Worm (Caenorhabditis elegans) whole organism, early embryonic: ENCODE results near the gene exos-9.

Source experiments
- B0310.2 ChIP-seq: sonication (generic microtip); optimal IDR thresholded peaks from 2 replicates; lab custom pipeline; 2016; ENCODE audit warnings: mild to moderate bottlenecking, missing genetic modification characterization, missing compliant biosample characterization
- F13C5.2 ChIP-seq: sonication (generic microtip); optimal IDR thresholded peaks from 2 replicates; lab custom pipeline; 2017; ENCODE audit warnings: mild to moderate bottlenecking, missing genetic modification characterization, inconsistent platforms, missing compliant biosample characterization
- aly-1 ChIP-seq: sonication (generic microtip); optimal IDR thresholded peaks from 2 replicates; lab custom pipeline; 2016; ENCODE audit warnings: missing genetic modification characterization, missing compliant biosample characterization
- ama-1 ChIP-seq: fragments of 150-350 bp; optimal IDR thresholded peaks from 2 replicates; lab custom pipeline; 2014
- ceh-13 ChIP-seq: fragments of 200-800 bp; sonication (Bioruptor generic); optimal IDR thresholded peaks from 2 replicates; lab custom pipeline; 2018; ENCODE audit warnings: mild to moderate bottlenecking, missing genetic modification characterization, missing compliant biosample characterization
- ceh-36 ChIP-seq: sonication (generic microtip); optimal IDR thresholded peaks from 2 replicates; lab custom pipeline; 2016; ENCODE audit warnings: missing genetic modification characterization, inconsistent platforms, missing compliant biosample characterization
- ets-7 ChIP-seq: sonication (generic microtip); optimal IDR thresholded peaks from 2 replicates; lab custom pipeline; 2016; ENCODE audit warnings: missing genotype, missing genetic modification characterization, missing compliant biosample characterization
- flt-1 ChIP-seq: fragments of 200-800 bp; sonication (Bioruptor generic); IDR thresholded peaks from 2 replicates; pipeline ENCODE4 v1.3.6; 2022; ENCODE audit warnings: missing genetic modification characterization, missing compliant biosample characterization
- hmbx-1 ChIP-seq: sonication (generic microtip); optimal IDR thresholded peaks from 2 replicates; lab custom pipeline; 2016; ENCODE audit warnings: mild to moderate bottlenecking, missing genetic modification characterization, missing compliant biosample characterization
- hmg-4 ChIP-seq: fragments of 200-800 bp; sonication (Bioruptor generic); optimal IDR thresholded peaks from 2 replicates; lab custom pipeline; 2018; ENCODE audit warnings: mild to moderate bottlenecking, missing genetic modification characterization, missing compliant biosample characterization
- hnd-1 ChIP-seq: sonication (generic microtip); optimal IDR thresholded peaks from 2 replicates; lab custom pipeline; 2016; ENCODE audit warnings: missing genetic modification characterization, missing compliant biosample characterization
- pes-1 ChIP-seq: fragments of 200-800 bp; sonication (Bioruptor generic); IDR thresholded peaks from 2 replicates; pipeline ENCODE4 v1.3.6; 2022; ENCODE audit warnings: missing genetic modification reagents, missing genetic modification characterization, missing compliant biosample characterization
- scrt-1 ChIP-seq: fragments of 200-800 bp; sonication (Bioruptor generic); IDR thresholded peaks from 2 replicates; pipeline ENCODE4 v1.3.6; 2022; ENCODE audit warnings: missing genetic modification characterization, missing compliant biosample characterization
- sea-1 ChIP-seq: fragments of 200-800 bp; sonication (Bioruptor generic); conservative IDR thresholded peaks from 2 replicates; pipeline ENCODE4 v1.3.6; 2022; ENCODE audit warnings: missing genetic modification characterization, missing compliant biosample characterization
- tbx-11 ChIP-seq: fragments of 200-800 bp; sonication (Bioruptor generic); IDR thresholded peaks from 2 replicates; pipeline ENCODE4 v1.3.6; 2022; ENCODE audit warnings: missing genetic modification characterization, missing compliant biosample characterization
- tbx-37 ChIP-seq: fragments of 200-800 bp; sonication (Bioruptor generic); conservative IDR thresholded peaks from 2 replicates; pipeline ENCODE4 v1.3.6; 2022; ENCODE audit warnings: missing genetic modification reagents, missing genetic modification characterization, missing compliant biosample characterization
- tra-4 ChIP-seq: sonication (generic microtip); optimal IDR thresholded peaks from 2 replicates; lab custom pipeline; 2017; ENCODE audit warnings: missing genetic modification characterization, missing compliant biosample characterization

exos-9 gene

DNA sequence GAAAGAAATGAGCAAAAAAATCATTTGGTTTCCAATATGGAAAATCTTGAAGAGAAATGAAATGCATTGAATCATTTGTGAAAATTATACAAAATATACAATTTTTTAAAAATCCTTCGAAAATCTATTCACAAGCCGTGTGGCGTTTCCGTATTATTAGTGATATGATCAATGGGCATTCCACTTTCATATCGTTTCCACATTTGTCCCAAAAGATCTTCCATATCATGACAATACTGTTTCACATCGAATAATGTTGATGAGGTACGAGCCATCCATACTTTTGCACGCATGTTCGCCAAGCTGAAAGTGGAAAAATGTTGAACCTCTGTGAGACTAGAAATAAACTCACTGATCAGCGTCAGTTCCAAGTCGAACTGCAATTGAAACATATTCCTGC lies 51.5 kb downstream of the exos-9 start:
- no peak for TF ChIP-seq sea-1 (GFP tag; lab: Robert Waterston, UW)
- no peak for TF ChIP-seq ama-1 (lab: Kevin White, UChicago)
- no peak for TF ChIP-seq hmg-4
- no peak for TF ChIP-seq tbx-37 (GFP tag; lab: Robert Waterston, UW)
- TF ChIP-seq tbx-11 (GFP tag; lab: Robert Waterston, UW), result no peak
- TF ChIP-seq B0310.2 (tag; lab: Kevin White, UChicago), result no peak
- no peak for TF ChIP-seq scrt-1 (GFP tag; lab: Robert Waterston, UW)
- TF ChIP-seq F13C5.2 (tag; lab: Kevin White, UChicago), result no peak
- TF ChIP-seq flt-1, result no peak
- TF ChIP-seq ceh-36 (tag; lab: Kevin White, UChicago), result no peak
- no peak for TF ChIP-seq ceh-13 (GFP tag; lab: Kevin White, UChicago)
- no peak for TF ChIP-seq hnd-1 (tag; lab: Kevin White, UChicago)
- TF ChIP-seq ets-7 (tag; lab: Kevin White, UChicago), result no peak
- no peak for TF ChIP-seq pes-1 (GFP tag; lab: Robert Waterston, UW)
- no peak for TF ChIP-seq tra-4 (tag; lab: Kevin White, UChicago)
- no peak for TF ChIP-seq aly-1 (tag; lab: Kevin White, UChicago)
- no peak for TF ChIP-seq hmbx-1 (tag; lab: Kevin White, UChicago)
